Fruit fly (Drosophila melanogaster) whole organism, embryonic: Measurements from ENCODE around the gene CG32633.

Experiments used
- Kr ChIP-seq: fragments of 200-800 bp; sonication (Bioruptor generic); optimal IDR thresholded peaks from 2 replicates; lab custom pipeline; 2017; ENCODE audit warnings: missing biosample characterization, mild to moderate bottlenecking, missing genetic modification characterization
- br ChIP-seq: fragments of >200 bp; optimal IDR thresholded peaks from 2 replicates; lab custom pipeline; 2017
- fd96Cb ChIP-seq: fragments of 200-800 bp; sonication (Bioruptor generic); optimal IDR thresholded peaks from 2 replicates; lab custom pipeline; 2018; ENCODE audit warnings: missing biosample characterization, mild to moderate bottlenecking, missing genetic modification characterization, moderate library complexity
- jumu ChIP-seq: fragments of 200-800 bp; sonication (Bioruptor generic); optimal IDR thresholded peaks from 3 replicates; lab custom pipeline; 2016; ENCODE audit warnings: missing biosample characterization, missing genetic modification characterization
- mam ChIP-seq: fragments of 200-800 bp; sonication (Bioruptor generic); optimal IDR thresholded peaks from 3 replicates; lab custom pipeline; 2016; ENCODE audit warnings: missing biosample characterization, missing genetic modification characterization
- pros ChIP-seq: fragments of 200-800 bp; sonication (Bioruptor generic); optimal IDR thresholded peaks from 3 replicates; lab custom pipeline; 2019; ENCODE audit warnings: missing biosample characterization, mild to moderate bottlenecking, missing genetic modification characterization, moderate library complexity
- sd ChIP-seq: fragments of 200-800 bp; sonication (Bioruptor generic); optimal IDR thresholded peaks from 3 replicates; lab custom pipeline; 2018; ENCODE audit warnings: missing biosample characterization, mild to moderate bottlenecking, missing genetic modification characterization, moderate library complexity
- seq ChIP-seq: fragments of 200-800 bp; sonication (Bioruptor generic); IDR thresholded peaks from 2 replicates; pipeline ENCODE4 v1.3.6; 2022; ENCODE audit warnings: missing biosample characterization, missing genetic modification characterization
- vnd ChIP-seq: fragments of 200-800 bp; sonication (Bioruptor generic); IDR thresholded peaks from 3 replicates; pipeline ENCODE4 v1.3.6; 2022; ENCODE audit warnings: missing biosample characterization, missing genetic modification characterization; ENCODE audit not compliant: partially characterized antibody
- zf30C ChIP-seq: fragments of 200-800 bp; sonication (Bioruptor generic); optimal IDR thresholded peaks from 3 replicates; lab custom pipeline; 2018; ENCODE audit warnings: missing biosample characterization, mild to moderate bottlenecking, missing genetic modification characterization

DNA sequence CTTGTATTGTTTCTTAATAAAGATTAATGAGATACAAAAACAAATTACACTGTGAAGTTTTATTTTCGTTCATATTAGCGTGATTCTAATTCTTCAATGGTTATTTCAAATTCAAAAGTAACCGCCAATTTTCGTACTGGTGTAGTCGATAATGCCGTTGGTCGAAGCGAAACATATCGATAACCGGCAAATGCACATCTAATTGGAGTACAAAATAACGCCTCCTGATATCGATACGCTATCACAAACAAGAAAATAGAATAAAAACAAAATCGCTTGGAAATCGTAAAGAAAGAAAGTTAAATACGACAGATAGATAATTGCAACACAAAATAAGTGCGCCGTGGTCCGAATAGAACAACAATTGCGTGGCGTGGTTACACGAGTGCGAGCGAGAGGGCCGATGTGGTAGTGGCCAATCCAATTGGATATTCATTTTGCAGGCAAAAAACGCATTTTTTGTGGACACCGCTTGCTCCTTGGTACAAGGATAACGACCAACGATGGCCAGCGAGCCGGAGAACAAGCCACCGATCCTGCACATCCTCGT is 44.5 kb downstream of the CG32633 start:
- TF ChIP-seq seq (GFP tag; lab: Robert Waterston, UW) (no peak), jumu (GFP tag; lab: Kevin White, UChicago) (no peak), zf30C (no peak), mam (no peak), sd (tag; lab: Kevin White, UChicago) (no peak), vnd (GFP tag; lab: Robert Waterston, UW) (peak; percentile 59; the same call in 1 of the 3 replicates), Kr (GFP tag; lab: Kevin White, UChicago) (no peak), pros (GFP tag; lab: Kevin White, UChicago) (no peak), br (no peak), fd96Cb (tag; lab: Kevin White, UChicago) (no peak)
